5 worm cellular contexts compared by ENCODE assay signal in genomic region chrV:5840939-5841338, ce11.
TF ChIP-seq lines count a peak whose summit lies in the region.

No protein-coding gene starts in this region.

TF ChIP-seq in whole organism, L1 larva, 84 proteins besides CTCF, POLR2A, EP300 and RAD21:
- no peak for TF ChIP-seq sup-37 (GFP tag; optimal IDR thresholded peaks at IDR 0.05; lab: Kevin White, UChicago)
- TF ChIP-seq C16A3.4 (tag; optimal IDR thresholded peaks at IDR 0.05; lab: Kevin White, UChicago): no peak
- no peak for TF ChIP-seq isw-1 (GFP tag; IDR thresholded peaks at IDR 0.05; lab: Robert Waterston, UW)
- TF ChIP-seq ces-1 (GFP tag; optimal IDR thresholded peaks at IDR 0.05; lab: Kevin White, UChicago): no peak
- no peak for TF ChIP-seq aha-1 (tag; optimal IDR thresholded peaks at IDR 0.05; lab: Kevin White, UChicago)
- TF ChIP-seq tlp-1 (tag; optimal IDR thresholded peaks at IDR 0.05; lab: Kevin White, UChicago): no peak
- peak; percentile 80 for TF ChIP-seq ama-1 (optimal IDR thresholded peaks at IDR 0.05; lab: Kevin White, UChicago)
TF ChIP-seq in whole organism, L1 larva: peak in this region for 1.

TF ChIP-seq in whole organism, L2 larva, 48 proteins besides CTCF, POLR2A, EP300 and RAD21:
- TF ChIP-seq nhr-23 (tag; optimal IDR thresholded peaks at IDR 0.05; lab: Kevin White, UChicago): no peak
- no peak for TF ChIP-seq snpc-4 (tag; optimal IDR thresholded peaks at IDR 0.05; lab: Kevin White, UChicago)
- TF ChIP-seq nhr-129 (tag; optimal IDR thresholded peaks at IDR 0.05; lab: Kevin White, UChicago): peak; percentile 4
- no peak for TF ChIP-seq fos-1 (tag; optimal IDR thresholded peaks at IDR 0.05; lab: Kevin White, UChicago)
- no peak for TF ChIP-seq crh-2 (tag; optimal IDR thresholded peaks at IDR 0.05; lab: Kevin White, UChicago)
- 0 out of 2 replicates have a peak, but pooled peaks have one; percentile 32 for TF ChIP-seq ztf-1 (GFP tag; conservative IDR thresholded peaks at IDR 0.05; lab: Robert Waterston, UW)

TF ChIP-seq in whole organism, L3 larva, 47 proteins besides CTCF, POLR2A, EP300 and RAD21:
- no peak for TF ChIP-seq snpc-4 (tag; optimal IDR thresholded peaks at IDR 0.05; lab: Kevin White, UChicago)
- peak; percentile 32 for TF ChIP-seq nhr-25 (tag; optimal IDR thresholded peaks at IDR 0.05; lab: Kevin White, UChicago)
- TF ChIP-seq elt-2 (tag; optimal IDR thresholded peaks at IDR 0.05; lab: Kevin White, UChicago): no peak
- TF ChIP-seq nhr-67 (tag; optimal IDR thresholded peaks at IDR 0.05; lab: Kevin White, UChicago): no peak
- TF ChIP-seq lin-15B (tag; optimal IDR thresholded peaks at IDR 0.05; lab: Kevin White, UChicago): no peak
- no peak for TF ChIP-seq egl-27 (tag; optimal IDR thresholded peaks at IDR 0.05; lab: Kevin White, UChicago)

TF ChIP-seq in whole organism, L4 larva, 104 proteins besides CTCF, POLR2A, EP300 and RAD21:
- TF ChIP-seq dmd-8 (GFP tag; IDR thresholded peaks at IDR 0.05; lab: Robert Waterston, UW) (0 out of 2 replicates have a peak, but pooled peaks have one; percentile 23), ceh-82 (tag; optimal IDR thresholded peaks at IDR 0.05; lab: Kevin White, UChicago) (no peak), ceh-28 (tag; optimal IDR thresholded peaks at IDR 0.05; lab: Kevin White, UChicago) (no peak), aha-1 (tag; lab: Kevin White, UChicago) (peak; percentile 96)

TF ChIP-seq in whole organism, young adult, 124 proteins besides CTCF, POLR2A, EP300 and RAD21:
- TF ChIP-seq akir-1 (GFP tag; optimal IDR thresholded peaks at IDR 0.05; lab: Kevin White, UChicago) (peak; percentile 58), zfh-2 (GFP tag; conservative IDR thresholded peaks at IDR 0.05; lab: Robert Waterston, UW) (peak; percentile 4; the same call in 1 of the 2 replicates), K12H6.12 (tag; optimal IDR thresholded peaks at IDR 0.05; lab: Kevin White, UChicago) (no peak), mel-28 (tag; optimal IDR thresholded peaks at IDR 0.05; lab: Kevin White, UChicago; ENCODE audit: borderline replicate concordance) (peak; percentile 1), dpl-1 (GFP tag; optimal IDR thresholded peaks at IDR 0.05; lab: Kevin White, UChicago) (no peak), lin-35 (GFP tag; optimal IDR thresholded peaks at IDR 0.05; lab: Kevin White, UChicago) (peak in 1 of 3 experiments; percentile 10), K11D2.4 (GFP tag; IDR thresholded peaks at IDR 0.05; lab: Robert Waterston, UW) (peak; percentile 18; the same call in 1 of the 2 replicates)
